Worm (Caenorhabditis elegans): ENCODE results near the gene C08E8.2.

- TF ChIP-seq him-1 (tag; optimal IDR thresholded peaks at IDR 0.05) (no peak), dao-5 (tag; optimal IDR thresholded peaks at IDR 0.05) (no peak), W03F9.2 (tag; optimal IDR thresholded peaks at IDR 0.05) (no peak)
Observed at ce11 chrV:18331086-18331485, 24.6 kb downstream of the C08E8.2 start, which contains the start of gene B0462.4.

All from whole organism, L4/young adult.